Worm (Caenorhabditis elegans): ENCODE measurements around the gene Y49F6A.5.
A peak's percentile ranks its signal among the peaks of the same experiment; 100 is the strongest.

Gene Y49F6A.5

ce11 chrII:3609764-3610163, at the start of gene Y49F6A.5:
Gene Y49F6A.5 (minus strand): TSS chrII:3609864.
- no peak for TF ChIP-seq F23B12.7 (tag; optimal IDR thresholded peaks at IDR 0.05; ENCODE audit: insufficient read depth)
- peak; percentile 15 for TF ChIP-seq efl-1 (GFP tag; optimal IDR thresholded peaks at IDR 0.05)
- TF ChIP-seq C17E4.6 (GFP tag; IDR thresholded peaks at IDR 0.05), result no peak

- no peak for TF ChIP-seq ZK185.1 (tag; optimal IDR thresholded peaks at IDR 0.05; ENCODE audit: poor library complexity, severe bottlenecking)
- TF ChIP-seq bed-2 (GFP tag; IDR thresholded peaks at IDR 0.05), result no peak
- no peak for TF ChIP-seq hmg-20 (GFP tag; IDR thresholded peaks at IDR 0.05)
- no peak for TF ChIP-seq chd-7 (tag; optimal IDR thresholded peaks at IDR 0.05)
- no peak for TF ChIP-seq hsf-1 (GFP tag; IDR thresholded peaks at IDR 0.05)
- no peak for TF ChIP-seq F33H1.4 (GFP tag; IDR thresholded peaks at IDR 0.05)
- TF ChIP-seq athp-1 (tag; optimal IDR thresholded peaks at IDR 0.05), result no peak
- TF ChIP-seq zim-3 (tag; optimal IDR thresholded peaks at IDR 0.05), result no peak
- no peak for TF ChIP-seq F39B2.1 (GFP tag; IDR thresholded peaks at IDR 0.05)
Measured at ce11 chrII:3655378-3655777, 45.7 kb upstream of the Y49F6A.5 start, which contains the start of gene F19B10.5. Gene F19B10.5 (plus strand): TSS chrII:3655678.

DNA sequence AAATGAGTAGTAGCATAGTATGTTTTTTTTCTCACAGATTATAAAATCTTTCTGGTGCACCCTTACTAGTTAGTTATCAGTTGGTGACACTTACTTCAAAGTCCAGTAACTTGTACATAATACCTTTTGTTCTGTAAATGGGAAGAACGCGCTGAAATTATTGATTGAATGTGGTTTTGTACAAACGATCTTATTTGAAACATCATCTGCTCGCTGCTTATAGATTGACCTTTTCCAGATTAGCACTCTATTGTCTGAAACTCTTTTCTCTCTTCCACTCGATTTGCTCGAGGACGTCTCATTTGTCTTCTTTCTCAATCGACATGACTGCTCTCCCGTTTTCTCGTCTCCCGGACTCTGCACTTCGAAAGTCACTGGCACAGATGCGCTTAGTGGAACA, 37.4 kb upstream of the Y49F6A.5 start, which contains the start of gene fbxb-33:
TSS of gene fbxb-33 (plus strand) at position 301 of the 400 bp plus-strand sequence.
- TF ChIP-seq B0019.2 (GFP tag; conservative IDR thresholded peaks at IDR 0.05) (no peak), ztf-26 (tag; optimal IDR thresholded peaks at IDR 0.05) (no peak), mxl-1 (tag; optimal IDR thresholded peaks at IDR 0.05) (no peak), lsl-1 (GFP tag; optimal IDR thresholded peaks at IDR 0.05) (no peak), D2030.7 (GFP tag; IDR thresholded peaks at IDR 0.05) (no peak), dpff-1 (tag; optimal IDR thresholded peaks at IDR 0.05) (no peak), somi-1 (GFP tag; optimal IDR thresholded peaks at IDR 0.05) (no peak), tbx-9 (tag; optimal IDR thresholded peaks at IDR 0.05; ENCODE audit: borderline replicate concordance) (no peak), K11D2.4 (GFP tag; IDR thresholded peaks at IDR 0.05) (no peak), nhr-80 (tag; optimal IDR thresholded peaks at IDR 0.05) (no peak), ama-1 (optimal IDR thresholded peaks at IDR 0.05) (no peak), ama-1 (GFP tag; optimal IDR thresholded peaks at IDR 0.05) (no peak), mes-4 (tag; optimal IDR thresholded peaks at IDR 0.05) (no peak), let-607 (tag; optimal IDR thresholded peaks at IDR 0.05) (no peak), zim-3 (tag; optimal IDR thresholded peaks at IDR 0.05) (no peak), snpc-3.4 (tag; optimal IDR thresholded peaks at IDR 0.05) (no peak), cebp-2 (GFP tag; IDR thresholded peaks at IDR 0.05) (no peak), tlf-1 (GFP tag; optimal IDR thresholded peaks at IDR 0.05) (no peak), madf-3 (GFP tag; IDR thresholded peaks at IDR 0.05) (no peak), nhr-179 (tag; optimal IDR thresholded peaks at IDR 0.05) (no peak)

DNA sequence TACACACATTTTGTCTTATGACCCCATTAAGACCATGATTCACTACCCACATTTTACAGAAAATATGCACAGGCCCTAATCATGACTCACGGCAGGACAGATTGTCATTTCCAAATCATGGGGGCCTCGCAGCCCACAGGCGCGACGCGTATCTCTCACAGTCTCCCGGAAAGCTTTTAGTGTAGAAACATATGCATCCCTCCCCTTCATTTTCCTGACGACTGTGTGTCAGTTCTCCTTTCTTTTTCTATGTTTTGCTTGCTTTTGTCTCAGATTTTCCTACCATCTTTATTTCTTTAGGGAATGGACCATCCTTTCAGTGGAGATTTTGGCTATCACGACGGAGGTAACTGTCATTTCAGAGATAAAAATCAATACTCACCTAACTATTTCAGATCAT, 31.5 kb upstream of the Y49F6A.5 start, which contains the start of gene M151.1:
TSS of gene M151.1 (plus strand) at position 301 of the 400 bp plus-strand sequence.
- TF ChIP-seq nhr-90 (tag; optimal IDR thresholded peaks at IDR 0.05) (no peak), K12H6.12 (tag; optimal IDR thresholded peaks at IDR 0.05) (no peak), lsy-27 (tag; optimal IDR thresholded peaks at IDR 0.05; ENCODE audit: borderline replicate concordance, insufficient read depth) (no peak), F23B12.7 (tag; optimal IDR thresholded peaks at IDR 0.05; ENCODE audit: insufficient read depth) (no peak), tbp1 (GFP tag; optimal IDR thresholded peaks at IDR 0.05) (no peak), mes-4 (tag; optimal IDR thresholded peaks at IDR 0.05) (no peak), Y53F4B.3 (GFP tag; IDR thresholded peaks at IDR 0.05) (no peak), dox-1 (GFP tag; IDR thresholded peaks at IDR 0.05) (no peak), B0019.2 (GFP tag; conservative IDR thresholded peaks at IDR 0.05) (no peak), Y67H2A.10 (GFP tag; conservative IDR thresholded peaks at IDR 0.05) (no peak), B0035.1 (tag; optimal IDR thresholded peaks at IDR 0.05) (no peak)

Measured in whole organism, young adult.